Worm (Caenorhabditis elegans): Measurements from ENCODE around the gene dop-6.

DNA sequence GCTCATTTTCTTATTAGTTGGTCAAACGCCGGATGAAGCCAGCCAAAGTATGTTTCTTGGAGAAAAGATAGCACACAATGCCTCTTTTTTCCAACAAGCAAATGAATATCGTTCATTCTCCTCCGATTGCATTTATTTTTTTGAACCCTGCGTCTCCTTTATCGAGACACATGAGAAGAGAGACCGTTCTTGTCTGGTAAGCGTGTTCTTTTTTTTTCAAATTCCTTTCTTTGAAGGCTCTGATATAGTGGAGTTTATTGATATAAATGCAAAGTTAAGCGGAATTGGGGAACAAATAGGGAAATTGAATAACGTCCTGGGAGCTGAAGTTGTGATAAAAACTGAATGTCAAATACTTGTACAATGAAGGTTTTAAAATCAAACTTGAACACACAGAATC, 41.9 kb downstream of the dop-6 start, which contains the start of gene F14H12.7:
- TF ChIP-seq unc-62 (GFP tag; optimal IDR thresholded peaks at IDR 0.05) = no peak
- TF ChIP-seq nhr-237 (tag; optimal IDR thresholded peaks at IDR 0.05) = no peak
- TF ChIP-seq ztf-4 (tag; optimal IDR thresholded peaks at IDR 0.05) = no peak
- TF ChIP-seq ceh-82 (tag; optimal IDR thresholded peaks at IDR 0.05) = no peak
- no peak for TF ChIP-seq unc-39 (tag; optimal IDR thresholded peaks at IDR 0.05)

All from whole organism, L3 larva.